Worm (Caenorhabditis elegans) whole organism, young adult: ENCODE measurements around the gene F53B7.7.
A peak's percentile ranks its signal among the peaks of the same experiment; 100 is the strongest.

Experiments
- B0019.2 ChIP-seq: fragments of 200-800 bp; sonication (Bioruptor generic); conservative IDR thresholded peaks from 2 replicates; pipeline ENCODE4 v1.3.6; 2022; ENCODE audit warnings: missing genetic modification reagents, missing genetic modification characterization, missing compliant biosample characterization
- B0336.3 ChIP-seq: fragments of 200-800 bp; sonication (Bioruptor generic); IDR thresholded peaks from 2 replicates; pipeline ENCODE4 v1.3.6; 2022; ENCODE audit warnings: missing genetic modification characterization, missing compliant biosample characterization
- C17E4.6 ChIP-seq: fragments of 200-800 bp; sonication (Bioruptor generic); IDR thresholded peaks from 2 replicates; pipeline ENCODE4 v1.3.6; 2022; ENCODE audit warnings: missing genetic modification reagents, missing genetic modification characterization, missing compliant biosample characterization
- F10E7.11 ChIP-seq: sonication (generic microtip); optimal IDR thresholded peaks from 2 replicates; lab custom pipeline; 2017; ENCODE audit warnings: mild to moderate bottlenecking, missing genetic modification characterization, moderate library complexity, missing compliant biosample characterization
- F33H1.4 ChIP-seq: fragments of 200-800 bp; sonication (Bioruptor generic); IDR thresholded peaks from 2 replicates; pipeline ENCODE4 v1.3.6; 2022; ENCODE audit warnings: missing genetic modification reagents, missing genetic modification characterization, missing compliant biosample characterization
- Y56A3A.18 ChIP-seq: fragments of 200-800 bp; sonication (Bioruptor generic); IDR thresholded peaks from 2 replicates; pipeline ENCODE4 v1.3.6; 2022; ENCODE audit warnings: missing genetic modification reagents, missing genetic modification characterization, missing compliant biosample characterization
- ama-1 ChIP-seq, 3 experiments: fragments of 150-350 bp in 1 of 3; sonication (generic microtip) in 2 of 3; optimal IDR thresholded peaks; 2 replicates each; lab custom pipeline; 2014 to 2018; ENCODE audit warnings: missing biosample characterization in 2 of 3, missing genetic modification characterization in 2 of 3, missing genetic modification reagents in 2 of 3
- aptf-2 ChIP-seq: fragments of 200-800 bp; sonication (Bioruptor generic); conservative IDR thresholded peaks from 2 replicates; pipeline ENCODE4 v1.3.6; 2022; ENCODE audit warnings: missing genetic modification reagents, missing genetic modification characterization, missing compliant biosample characterization
- attf-5 ChIP-seq: fragments of 200-800 bp; sonication (Bioruptor generic); optimal IDR thresholded peaks from 2 replicates; lab custom pipeline; 2018; ENCODE audit warnings: mild to moderate bottlenecking, missing genetic modification characterization, missing compliant biosample characterization
- bed-2 ChIP-seq: fragments of 200-800 bp; sonication (Bioruptor generic); IDR thresholded peaks from 2 replicates; pipeline ENCODE4 v1.3.6; 2022; ENCODE audit warnings: missing genetic modification reagents, missing genetic modification characterization, missing compliant biosample characterization
- ceh-100 ChIP-seq: fragments of 200-800 bp; sonication (Bioruptor generic); IDR thresholded peaks from 2 replicates; pipeline ENCODE4 v1.3.6; 2022; ENCODE audit warnings: missing genetic modification reagents, missing genetic modification characterization, missing compliant biosample characterization
- ceh-27 ChIP-seq: fragments of 200-800 bp; sonication (Bioruptor generic); optimal IDR thresholded peaks from 2 replicates; lab custom pipeline; 2018; ENCODE audit warnings: mild to moderate bottlenecking, missing genetic modification characterization, moderate library complexity, missing compliant biosample characterization
- ceh-40 ChIP-seq: fragments of 200-800 bp; sonication (Bioruptor generic); IDR thresholded peaks from 2 replicates; pipeline ENCODE4 v1.3.6; 2022; ENCODE audit warnings: missing genetic modification characterization, missing compliant biosample characterization
- ceh-58 ChIP-seq: fragments of 200-800 bp; sonication (Bioruptor generic); IDR thresholded peaks from 2 replicates; pipeline ENCODE4 v1.3.6; 2022; ENCODE audit warnings: missing genetic modification characterization, missing compliant biosample characterization
- chd-7 ChIP-seq: sonication (generic microtip); optimal IDR thresholded peaks from 2 replicates; lab custom pipeline; 2016; ENCODE audit warnings: mild to moderate bottlenecking, missing genetic modification characterization, moderate library complexity, missing compliant biosample characterization
- efl-1 ChIP-seq: fragments of 150-350 bp; optimal IDR thresholded peaks from 2 replicates; lab custom pipeline; 2014; ENCODE audit warnings: missing biosample characterization, missing genetic modification reagents, missing genetic modification characterization
- egl-18 ChIP-seq: fragments of 200-800 bp; sonication (Bioruptor generic); IDR thresholded peaks from 2 replicates; pipeline ENCODE4 v1.3.6; 2022; ENCODE audit warnings: missing genetic modification reagents, missing genetic modification characterization, missing compliant biosample characterization
- egrh-3 ChIP-seq: fragments of 200-800 bp; sonication (Bioruptor generic); IDR thresholded peaks from 2 replicates; pipeline ENCODE4 v1.3.6; 2022; ENCODE audit warnings: missing genetic modification reagents, missing genetic modification characterization, missing compliant biosample characterization
- ekl-4 ChIP-seq: fragments of 200-800 bp; sonication (Bioruptor generic); IDR thresholded peaks from 2 replicates; pipeline ENCODE4 v1.3.6; 2022; ENCODE audit warnings: missing genetic modification reagents, missing genetic modification characterization, missing compliant biosample characterization
- hlh-12 ChIP-seq: sonication (generic microtip); optimal IDR thresholded peaks from 2 replicates; lab custom pipeline; 2016; ENCODE audit warnings: missing genetic modification characterization, missing compliant biosample characterization
- hlh-26 ChIP-seq: fragments of 200-800 bp; sonication (Bioruptor generic); conservative IDR thresholded peaks from 2 replicates; pipeline ENCODE4 v1.3.6; 2022; ENCODE audit warnings: missing genetic modification reagents, missing genetic modification characterization, missing compliant biosample characterization
- hmg-20 ChIP-seq: fragments of 200-800 bp; sonication (Bioruptor generic); IDR thresholded peaks from 2 replicates; pipeline ENCODE4 v1.3.6; 2022; ENCODE audit warnings: missing genetic modification reagents, missing genetic modification characterization, missing compliant biosample characterization
- hsf-1 ChIP-seq: fragments of 200-800 bp; sonication (Bioruptor generic); IDR thresholded peaks from 2 replicates; pipeline ENCODE4 v1.3.6; 2022; ENCODE audit warnings: missing genetic modification reagents, missing genetic modification characterization, missing compliant biosample characterization
- let-526 ChIP-seq: fragments of 200-800 bp; sonication (Bioruptor generic); IDR thresholded peaks from 2 replicates; pipeline ENCODE4 v1.3.6; 2022; ENCODE audit warnings: missing genetic modification reagents, missing genetic modification characterization, missing compliant biosample characterization
- let-607 ChIP-seq, 2 experiments: fragments of 200-800 bp in 1 of 2; sonication (Bioruptor generic) in 1 of 2; sonication (generic microtip) in 1 of 2; optimal IDR thresholded peaks; 2 replicates each; lab custom pipeline; 2016 to 2018; ENCODE audit warnings: mild to moderate bottlenecking in 2 of 2, missing compliant biosample characterization in 2 of 2, missing genetic modification characterization in 2 of 2, moderate library complexity in 2 of 2, missing genotype in 1 of 2
- lin-26 ChIP-seq: fragments of 200-800 bp; sonication (Bioruptor generic); IDR thresholded peaks from 2 replicates; pipeline ENCODE4 v1.3.6; 2022; ENCODE audit warnings: missing genetic modification reagents, missing genetic modification characterization, missing compliant biosample characterization
- lin-35 ChIP-seq, 3 experiments: fragments of 150-350 bp in 2 of 3; sonication (generic microtip) in 1 of 3; optimal IDR thresholded peaks; 2 replicates each; lab custom pipeline; 2014 to 2018; ENCODE audit warnings: missing biosample characterization in 3 of 3, missing genetic modification characterization in 3 of 3, missing genetic modification reagents in 3 of 3
- lin-40 ChIP-seq: sonication (generic microtip); optimal IDR thresholded peaks from 2 replicates; lab custom pipeline; 2016; ENCODE audit warnings: missing genetic modification characterization, mild to moderate bottlenecking, missing compliant biosample characterization, missing genotype, missing genetic modification reagents
- lin-54 ChIP-seq: fragments of 200-800 bp; sonication (Bioruptor generic); optimal IDR thresholded peaks from 2 replicates; lab custom pipeline; 2018; ENCODE audit warnings: mild to moderate bottlenecking, missing genetic modification characterization, missing compliant biosample characterization
- lir-1 ChIP-seq: fragments of 200-800 bp; sonication (Bioruptor generic); conservative IDR thresholded peaks from 2 replicates; pipeline ENCODE4 v1.3.6; 2022; ENCODE audit warnings: missing genetic modification reagents, missing genetic modification characterization, missing compliant biosample characterization
- lsl-1 ChIP-seq: fragments of 200-800 bp; sonication (Bioruptor generic); optimal IDR thresholded peaks from 2 replicates; lab custom pipeline; 2018; ENCODE audit warnings: mild to moderate bottlenecking, missing genetic modification characterization, moderate library complexity, missing compliant biosample characterization
- madf-8 ChIP-seq: fragments of 200-800 bp; sonication (Bioruptor generic); conservative IDR thresholded peaks from 2 replicates; pipeline ENCODE4 v1.3.6; 2022; ENCODE audit warnings: missing genetic modification reagents, missing genetic modification characterization, missing compliant biosample characterization
- mxl-1 ChIP-seq: sonication (generic microtip); optimal IDR thresholded peaks from 2 replicates; lab custom pipeline; 2016; ENCODE audit warnings: missing genetic modification characterization, missing compliant biosample characterization
- rcor-1 ChIP-seq: fragments of 200-800 bp; sonication (Bioruptor generic); IDR thresholded peaks from 2 replicates; pipeline ENCODE4 v1.3.6; 2022; ENCODE audit warnings: missing genetic modification reagents, missing genetic modification characterization, missing compliant biosample characterization
- repo-1 ChIP-seq: sonication (generic microtip); optimal IDR thresholded peaks from 2 replicates; lab custom pipeline; 2017; ENCODE audit warnings: mild to moderate bottlenecking, missing genetic modification characterization, missing compliant biosample characterization
- rpc-1 ChIP-seq, 2 experiments: fragments of 150-350 bp in 1 of 2; sonication (generic microtip) in 1 of 2; optimal IDR thresholded peaks; 2 replicates each; lab custom pipeline; 2014 to 2018; ENCODE audit warnings: missing biosample characterization in 1 of 2, missing genetic modification characterization in 1 of 2, missing genetic modification reagents in 1 of 2, missing genotype in 1 of 2
- somi-1 ChIP-seq: fragments of 200-800 bp; sonication (Bioruptor generic); optimal IDR thresholded peaks from 2 replicates; lab custom pipeline; 2018; ENCODE audit warnings: mild to moderate bottlenecking, missing genetic modification characterization, missing compliant biosample characterization
- unc-130 ChIP-seq: sonication (generic microtip); optimal IDR thresholded peaks from 2 replicates; lab custom pipeline; 2016; ENCODE audit warnings: missing genetic modification reagents, missing genetic modification characterization, missing compliant biosample characterization
- unc-62 ChIP-seq: fragments of 150-350 bp; optimal IDR thresholded peaks from 2 replicates; lab custom pipeline; 2014; ENCODE audit warnings: missing biosample characterization, missing genetic modification reagents, missing genetic modification characterization
- zfh-2 ChIP-seq: fragments of 200-800 bp; sonication (Bioruptor generic); conservative IDR thresholded peaks from 2 replicates; pipeline ENCODE4 v1.3.6; 2022; ENCODE audit warnings: missing genetic modification reagents, missing genetic modification characterization, missing compliant biosample characterization
- zim-3 ChIP-seq: sonication (generic microtip); optimal IDR thresholded peaks from 2 replicates; lab custom pipeline; 2017; ENCODE audit warnings: mild to moderate bottlenecking, missing genetic modification characterization, moderate library complexity, missing compliant biosample characterization
- ztf-25 ChIP-seq: fragments of 200-800 bp; sonication (Bioruptor generic); IDR thresholded peaks from 2 replicates; pipeline ENCODE4 v1.3.6; 2022; ENCODE audit warnings: missing genetic modification reagents, missing genetic modification characterization, missing compliant biosample characterization
- ztf-3 ChIP-seq: fragments of 200-800 bp; sonication (Bioruptor generic); optimal IDR thresholded peaks from 2 replicates; lab custom pipeline; 2018; ENCODE audit warnings: mild to moderate bottlenecking, missing genetic modification characterization, missing compliant biosample characterization

The F53B7.7 gene

DNA sequence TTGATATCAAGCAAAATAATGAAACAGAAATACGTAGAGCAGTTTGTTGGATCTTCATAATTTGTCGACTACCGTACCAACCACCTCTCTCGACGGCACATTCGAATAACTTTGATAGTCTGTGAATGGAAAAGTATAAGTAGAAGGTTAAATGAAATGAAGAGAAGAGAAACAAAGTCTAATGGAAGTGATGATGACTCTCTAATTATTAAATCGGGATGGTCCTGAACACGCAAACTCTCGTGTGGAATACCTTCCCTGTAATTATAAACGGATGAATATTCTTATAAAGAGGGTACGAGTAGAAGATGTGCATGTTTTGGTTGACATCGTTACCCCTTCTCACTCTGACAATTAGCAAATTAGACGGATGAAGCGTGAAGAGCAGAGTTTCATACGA is 23.9 kb downstream of the F53B7.7 start, which contains the start of the genes C13G3.12 and hot-6:
C13G3.12 (minus strand) TSS at position 101 of the 400 bp plus-strand sequence.
hot-6 (minus strand) TSS at position 121 of the 400 bp plus-strand sequence.
- TF ChIP-seq rpc-1 (optimal IDR thresholded peaks at IDR 0.05; lab: Kevin White, UChicago) (no peak), rpc-1 (tag; optimal IDR thresholded peaks at IDR 0.05; lab: Kevin White, UChicago) (no peak), unc-62 (GFP tag; lab: Kevin White, UChicago) (no peak), somi-1 (GFP tag; lab: Kevin White, UChicago) (no peak), ztf-3 (no peak), hsf-1 (GFP tag; lab: Robert Waterston, UW) (no peak), ceh-58 (GFP tag; lab: Robert Waterston, UW) (no peak), zim-3 (no peak), F33H1.4 (GFP tag; lab: Robert Waterston, UW) (no peak)
- TF ChIP-seq, all 124 proteins: peak for 0

DNA sequence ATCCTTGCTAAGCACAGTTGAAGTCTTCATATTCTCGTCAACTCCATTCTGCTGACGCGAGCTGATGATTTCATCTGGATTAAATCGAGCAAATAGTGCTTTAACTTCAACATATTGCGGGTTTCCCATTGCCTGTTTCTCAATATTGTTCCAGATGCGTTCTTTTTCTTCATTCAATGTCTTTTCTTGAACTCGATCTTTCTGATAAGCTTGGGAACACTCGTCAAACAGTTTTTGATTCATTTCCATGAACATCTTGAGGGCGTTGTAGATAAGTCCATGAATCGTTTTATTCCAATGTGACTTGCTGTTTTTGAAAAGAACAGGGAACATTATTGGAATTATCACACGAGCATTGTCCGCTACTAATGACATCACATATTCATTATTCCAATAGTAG is 28.8 kb downstream of the F53B7.7 start:
- TF ChIP-seq ztf-25 (GFP tag; lab: Robert Waterston, UW) (no peak), lin-26 (GFP tag; lab: Robert Waterston, UW) (no peak), repo-1 (tag; lab: Kevin White, UChicago) (no peak), hlh-26 (GFP tag; lab: Robert Waterston, UW) (no peak), aptf-2 (no peak), lin-40 (tag; lab: Kevin White, UChicago) (no peak), ceh-40 (GFP tag; lab: Robert Waterston, UW) (no peak), madf-8 (GFP tag; lab: Robert Waterston, UW) (no peak)

DNA sequence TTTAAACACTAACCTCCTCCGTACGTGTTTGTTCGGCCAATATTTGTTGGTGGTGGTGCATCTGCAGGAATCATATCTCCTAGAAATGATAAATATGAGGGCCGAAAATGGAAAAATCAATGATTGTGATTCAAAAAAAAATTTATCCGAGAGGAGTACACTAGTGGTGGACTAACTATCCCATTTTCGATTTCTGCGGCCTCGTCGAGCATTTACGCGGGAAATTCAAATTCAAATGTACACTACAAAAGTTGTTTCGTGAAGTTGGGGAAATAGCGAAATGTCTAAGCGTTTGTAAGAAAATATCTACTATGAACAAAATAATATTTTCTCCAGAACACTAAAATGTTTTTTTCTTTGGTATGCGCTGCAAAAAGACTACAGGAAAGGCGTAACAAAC is 30.4 kb downstream of the F53B7.7 start:
- TF ChIP-seq C17E4.6 (GFP tag; lab: Robert Waterston, UW) (0 out of 2 replicates have a peak, but pooled peaks have one; percentile 14), B0336.3 (GFP tag; lab: Robert Waterston, UW) (no peak), ekl-4 (no peak), aptf-2 (no peak), let-526 (GFP tag; lab: Robert Waterston, UW) (0 out of 2 replicates have a peak, but pooled peaks have one; percentile 34), hlh-12 (tag; lab: Kevin White, UChicago) (no peak), hsf-1 (GFP tag; lab: Robert Waterston, UW) (no peak), lsl-1 (peak; percentile 48), bed-2 (GFP tag; lab: Robert Waterston, UW) (0 out of 2 replicates have a peak, but pooled peaks have one; percentile 57), ceh-27 (GFP tag; lab: Kevin White, UChicago) (peak; percentile 56), ceh-100 (GFP tag; lab: Robert Waterston, UW) (peak; percentile 53), F33H1.4 (GFP tag; lab: Robert Waterston, UW) (peak; percentile 43; the same call in 1 of the 2 replicates), lir-1 (GFP tag; lab: Robert Waterston, UW) (peak; percentile 50; the same call in 1 of the 2 replicates), B0019.2 (0 out of 2 replicates have a peak, but pooled peaks have one; percentile 23), efl-1 (peak; percentile 72), let-607 (tag; optimal IDR thresholded peaks at IDR 0.05; lab: Kevin White, UChicago) (peak in 1 of 2 experiments; percentile 7), mxl-1 (no peak), zfh-2 (GFP tag; lab: Robert Waterston, UW) (no peak), lin-54 (GFP tag; lab: Kevin White, UChicago) (peak; percentile 92), attf-5 (GFP tag; lab: Kevin White, UChicago) (peak; percentile 5), egl-18 (GFP tag; lab: Robert Waterston, UW) (no peak), egrh-3 (GFP tag; lab: Robert Waterston, UW) (no peak), lin-40 (tag; lab: Kevin White, UChicago) (peak; percentile 30), chd-7 (tag; lab: Kevin White, UChicago) (peak; percentile 9), unc-130 (GFP tag; lab: Kevin White, UChicago) (peak; percentile 44), rcor-1 (GFP tag; lab: Robert Waterston, UW) (peak; percentile 34; the same call in 1 of the 2 replicates), hmg-20 (0 out of 2 replicates have a peak, but pooled peaks have one; percentile 49), lin-35 (GFP tag; optimal IDR thresholded peaks at IDR 0.05; lab: Kevin White, UChicago) (peak in 1 of 3 experiments; percentile 72), somi-1 (GFP tag; lab: Kevin White, UChicago) (no peak), ama-1 (optimal IDR thresholded peaks at IDR 0.05; lab: Kevin White, UChicago) (no peak), ama-1 (GFP tag; optimal IDR thresholded peaks at IDR 0.05; lab: Kevin White, UChicago) (no peak), F10E7.11 (no peak), Y56A3A.18 (GFP tag; lab: Robert Waterston, UW) (no peak), madf-8 (GFP tag; lab: Robert Waterston, UW) (peak; percentile 51)
